Worm (Caenorhabditis elegans): ENCODE data around the gene sru-38.

Gene sru-38

DNA sequence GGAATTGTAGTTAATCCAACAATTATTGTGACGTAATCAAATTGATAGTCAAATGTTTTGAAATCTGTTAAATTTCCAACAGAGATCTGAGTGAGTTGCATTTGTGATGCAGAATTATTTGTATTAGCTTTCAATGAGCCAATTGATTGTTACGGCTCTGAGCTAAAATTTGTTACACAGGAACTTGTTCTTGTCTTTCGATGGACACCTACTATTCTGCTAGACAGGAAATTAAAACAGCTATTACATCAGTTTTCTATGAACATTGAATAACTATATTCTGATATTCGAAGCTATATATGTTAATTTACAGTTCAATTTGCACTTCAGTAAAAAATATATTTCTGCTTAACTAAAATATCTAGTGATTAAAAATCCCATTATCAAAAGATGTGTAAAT, 1.9 kb downstream of the sru-38 start, which contains the start of gene sru-40:
sru-40 (minus strand) TSS at position 101 of the 400 bp plus-strand sequence.
- TF ChIP-seq elt-3 (tag; optimal IDR thresholded peaks at IDR 0.05) (no peak), nhr-237 (tag; optimal IDR thresholded peaks at IDR 0.05) (no peak), alr-1 (tag; optimal IDR thresholded peaks at IDR 0.05) (no peak), ama-1 (optimal IDR thresholded peaks at IDR 0.05) (no peak), mab-5 (tag; optimal IDR thresholded peaks at IDR 0.05) (no peak)

DNA sequence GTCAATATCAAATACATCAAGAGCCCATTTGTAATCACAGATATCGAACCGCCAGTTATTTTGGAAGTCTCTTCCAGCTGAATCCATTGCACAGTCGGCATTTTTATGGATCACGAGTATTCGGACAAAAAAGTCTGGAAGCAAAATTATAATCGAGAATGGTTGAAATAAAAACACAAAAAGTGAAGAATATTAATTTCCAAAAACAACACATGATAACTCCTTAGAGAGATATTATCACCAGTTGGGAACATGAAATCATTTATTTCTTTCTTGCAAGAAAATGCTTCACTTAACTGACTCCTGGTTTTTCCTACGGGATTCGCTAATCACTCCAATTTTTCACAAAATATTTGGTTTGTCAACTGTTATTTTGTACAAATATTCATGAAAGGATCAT, 11.7 kb downstream of the sru-38 start, which contains the start of gene str-2:
str-2 (minus strand) TSS at position 101 of the 400 bp plus-strand sequence.
- TF ChIP-seq crh-2 (tag; optimal IDR thresholded peaks at IDR 0.05) = no peak
- TF ChIP-seq lsy-2 (tag; optimal IDR thresholded peaks at IDR 0.05) = no peak
- TF ChIP-seq Y55F3AM.14 (GFP tag; optimal IDR thresholded peaks at IDR 0.05) = no peak
- no peak for TF ChIP-seq mbf-1 (tag; optimal IDR thresholded peaks at IDR 0.05)
- TF ChIP-seq unc-62 (GFP tag; optimal IDR thresholded peaks at IDR 0.05) = no peak
- TF ChIP-seq lin-39 (tag; optimal IDR thresholded peaks at IDR 0.05) = no peak
- no peak for TF ChIP-seq ceh-16 (tag; optimal IDR thresholded peaks at IDR 0.05)
- TF ChIP-seq ztf-1 (GFP tag; conservative IDR thresholded peaks at IDR 0.05) = no peak
- no peak for TF ChIP-seq nhr-77 (tag; optimal IDR thresholded peaks at IDR 0.05)
- no peak for TF ChIP-seq ztf-4 (tag; optimal IDR thresholded peaks at IDR 0.05)
- TF ChIP-seq blmp-1 (tag; optimal IDR thresholded peaks at IDR 0.05; ENCODE audit: insufficient read depth) = no peak
- TF ChIP-seq mab-5 (tag; optimal IDR thresholded peaks at IDR 0.05) = no peak
- TF ChIP-seq zag-1 (tag; optimal IDR thresholded peaks at IDR 0.05) = no peak
- no peak for TF ChIP-seq alr-1 (tag; optimal IDR thresholded peaks at IDR 0.05)
- no peak for TF ChIP-seq gmeb-1 (tag; optimal IDR thresholded peaks at IDR 0.05)
- TF ChIP-seq nhr-6 (tag; optimal IDR thresholded peaks at IDR 0.05) = no peak
- no peak for TF ChIP-seq ztf-11 (tag; optimal IDR thresholded peaks at IDR 0.05)

DNA sequence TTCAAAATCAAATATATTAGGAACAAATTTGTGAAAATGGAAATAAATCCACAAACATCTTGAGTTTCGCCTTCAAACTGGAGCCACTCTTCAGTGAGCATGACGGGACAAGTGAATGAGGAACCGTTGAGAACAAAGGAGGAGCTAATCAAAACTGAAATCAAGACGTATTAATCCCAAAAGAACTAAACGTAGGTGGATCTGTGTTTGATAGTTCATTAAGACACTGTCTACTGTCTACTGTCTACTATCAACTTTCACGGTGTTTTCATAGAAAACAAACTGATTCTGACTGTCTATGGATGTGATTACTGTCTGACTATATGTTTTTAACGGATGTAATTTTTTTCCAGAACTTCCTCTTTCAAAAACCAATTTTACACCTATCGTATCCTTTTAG, 14.1 kb downstream of the sru-38 start, which contains the start of gene str-193:
str-193 (minus strand) TSS at position 101 of the 400 bp plus-strand sequence.
- TF ChIP-seq zag-1 (tag; optimal IDR thresholded peaks at IDR 0.05) (no peak), ztf-11 (tag; optimal IDR thresholded peaks at IDR 0.05) (no peak), elt-1 (tag; optimal IDR thresholded peaks at IDR 0.05) (no peak), ceh-82 (tag; optimal IDR thresholded peaks at IDR 0.05) (no peak), crh-2 (tag; optimal IDR thresholded peaks at IDR 0.05) (no peak), alr-1 (tag; optimal IDR thresholded peaks at IDR 0.05) (no peak), F13H6.1 (tag; optimal IDR thresholded peaks at IDR 0.05) (no peak), elt-3 (tag; optimal IDR thresholded peaks at IDR 0.05) (no peak), nhr-12 (tag; optimal IDR thresholded peaks at IDR 0.05) (no peak), aly-2 (tag; optimal IDR thresholded peaks at IDR 0.05) (no peak), snpc-4 (tag; optimal IDR thresholded peaks at IDR 0.05) (no peak), sem-4 (tag; optimal IDR thresholded peaks at IDR 0.05) (no peak), gmeb-1 (tag; optimal IDR thresholded peaks at IDR 0.05) (no peak), nhr-11 (tag; optimal IDR thresholded peaks at IDR 0.05) (no peak), nhr-77 (tag; optimal IDR thresholded peaks at IDR 0.05) (no peak)

DNA sequence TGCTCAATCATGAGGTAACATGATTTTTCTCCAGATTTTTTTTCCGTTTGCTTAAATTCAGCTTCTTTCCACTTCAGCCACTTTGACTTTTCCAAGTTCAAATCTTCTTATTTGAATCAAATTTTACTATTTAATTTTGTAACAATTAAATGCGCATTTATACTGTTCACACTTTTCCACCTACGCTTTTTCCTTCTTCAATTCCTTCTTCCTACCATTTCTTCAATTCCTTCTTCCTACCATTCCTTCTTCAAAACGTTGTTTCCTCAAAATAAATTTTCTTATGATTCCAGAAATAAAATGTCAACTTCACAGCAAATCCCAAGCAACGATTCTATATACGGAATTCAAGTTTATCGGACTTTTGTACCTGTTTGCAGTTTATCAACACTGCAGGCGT, 19.5 kb downstream of the sru-38 start, which contains the start of gene sru-31:
sru-31 (plus strand) TSS at position 301 of the 400 bp plus-strand sequence.
- TF ChIP-seq nhr-10 (tag; optimal IDR thresholded peaks at IDR 0.05) = no peak
- TF ChIP-seq lin-39 (tag; optimal IDR thresholded peaks at IDR 0.05) = no peak
- no peak for TF ChIP-seq sma-3 (GFP tag; optimal IDR thresholded peaks at IDR 0.05)
- TF ChIP-seq gmeb-1 (tag; optimal IDR thresholded peaks at IDR 0.05) = no peak
- no peak for TF ChIP-seq unc-39 (tag; optimal IDR thresholded peaks at IDR 0.05)
- TF ChIP-seq ama-1 (optimal IDR thresholded peaks at IDR 0.05) = no peak
- TF ChIP-seq crh-2 (tag; optimal IDR thresholded peaks at IDR 0.05) = no peak
- TF ChIP-seq nhr-129 (tag; optimal IDR thresholded peaks at IDR 0.05) = no peak
- no peak for TF ChIP-seq nhr-6 (tag; optimal IDR thresholded peaks at IDR 0.05)
- TF ChIP-seq snpc-4 (tag; optimal IDR thresholded peaks at IDR 0.05) = no peak
- no peak for TF ChIP-seq skn-1 (tag; optimal IDR thresholded peaks at IDR 0.05)
- TF ChIP-seq alr-1 (tag; optimal IDR thresholded peaks at IDR 0.05) = no peak
- TF ChIP-seq ZK546.5 (tag; optimal IDR thresholded peaks at IDR 0.05) = no peak
- no peak for TF ChIP-seq ceh-16 (tag; optimal IDR thresholded peaks at IDR 0.05)
- TF ChIP-seq nhr-21 (tag; optimal IDR thresholded peaks at IDR 0.05) = no peak

DNA sequence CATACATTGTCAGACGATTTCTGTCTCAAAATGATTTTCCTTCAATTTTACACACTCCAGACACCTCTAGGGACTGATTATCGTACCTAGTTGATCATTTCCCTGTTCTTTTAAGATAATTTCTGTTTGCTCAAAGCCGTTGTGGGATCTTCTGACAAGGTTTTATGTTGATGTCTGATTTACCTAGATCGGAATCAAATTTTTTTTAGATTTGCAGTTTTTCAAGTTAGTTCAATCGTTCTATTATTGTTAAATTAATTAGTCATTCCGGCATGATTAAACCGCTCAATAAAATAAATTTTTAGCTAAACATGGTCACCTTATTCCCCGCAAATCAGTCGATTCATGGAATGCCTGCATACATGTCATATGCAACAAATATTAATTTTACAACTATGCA, 22.3 kb downstream of the sru-38 start, which contains the start of gene sru-30:
sru-30 (plus strand) TSS at position 301 of the 400 bp plus-strand sequence.
- TF ChIP-seq dmd-4 (tag; optimal IDR thresholded peaks at IDR 0.05) (no peak), ztf-4 (tag; optimal IDR thresholded peaks at IDR 0.05) (no peak), ztf-11 (tag; optimal IDR thresholded peaks at IDR 0.05) (no peak), crh-2 (tag; optimal IDR thresholded peaks at IDR 0.05) (no peak), Y55F3AM.14 (GFP tag; optimal IDR thresholded peaks at IDR 0.05) (no peak), nhr-12 (tag; optimal IDR thresholded peaks at IDR 0.05) (no peak), F13H6.1 (tag; optimal IDR thresholded peaks at IDR 0.05) (no peak), peb-1 (tag; optimal IDR thresholded peaks at IDR 0.05) (no peak)
